Worm (Caenorhabditis elegans): ENCODE measurements around the gene ZC168.2.

ce11 chrIV:10699660-10700059 is 28.2 kb upstream of the ZC168.2 start, which contains the start of gene R102.11:
- TF ChIP-seq ztf-29 (GFP tag; IDR thresholded peaks at IDR 0.05) (no peak), med-1 (GFP tag; optimal IDR thresholded peaks at IDR 0.05; ENCODE audit: insufficient read depth) (no peak), T22C8.4 (GFP tag; IDR thresholded peaks at IDR 0.05) (no peak), ref-1 (GFP tag; conservative IDR thresholded peaks at IDR 0.05) (no peak), cog-1 (tag; optimal IDR thresholded peaks at IDR 0.05) (no peak), ztf-23 (GFP tag; IDR thresholded peaks at IDR 0.05) (no peak), flt-1 (GFP tag; IDR thresholded peaks at IDR 0.05) (no peak), tab-1 (GFP tag; IDR thresholded peaks at IDR 0.05) (no peak)

Data from whole organism, midembryonic.